Fruit fly (Drosophila melanogaster) whole organism, embryonic: ENCODE results near the gene CG31548.

Source experiments
- Ada2b ChIP-seq: fragments of 200-800 bp; sonication (Bioruptor generic); IDR thresholded peaks from 2 replicates; pipeline ENCODE4 v1.3.6; 2022; ENCODE audit warnings: missing biosample characterization, missing genetic modification characterization
- B-H2 ChIP-seq: fragments of 200-800 bp; sonication (Bioruptor generic); optimal IDR thresholded peaks from 2 replicates; lab custom pipeline; 2018; ENCODE audit warnings: missing biosample characterization, mild to moderate bottlenecking, missing genetic modification characterization
- CG10147 ChIP-seq: fragments of 200-800 bp; sonication (Bioruptor generic); optimal IDR thresholded peaks from 2 replicates; lab custom pipeline; 2019; ENCODE audit warnings: missing biosample characterization, mild to moderate bottlenecking, missing genetic modification characterization, moderate library complexity
- CG10979 ChIP-seq: fragments of 200-800 bp; sonication (Bioruptor generic); optimal IDR thresholded peaks from 2 replicates; lab custom pipeline; 2018; ENCODE audit warnings: missing biosample characterization, mild to moderate bottlenecking, missing genetic modification characterization, moderate library complexity
- CG11247 ChIP-seq: fragments of 200-800 bp; sonication (Bioruptor generic); IDR thresholded peaks from 2 replicates; pipeline ENCODE4 v1.3.6; 2022; ENCODE audit warnings: missing biosample characterization, missing genetic modification characterization
- CG11504 ChIP-seq: fragments of 200-800 bp; sonication (Bioruptor generic); optimal IDR thresholded peaks from 3 replicates; lab custom pipeline; 2019; ENCODE audit warnings: missing biosample characterization, mild to moderate bottlenecking, missing genetic modification characterization, moderate library complexity
- CG12071 ChIP-seq: fragments of 200-800 bp; sonication (Bioruptor generic); optimal IDR thresholded peaks from 3 replicates; lab custom pipeline; 2018; ENCODE audit warnings: missing biosample characterization, mild to moderate bottlenecking, missing genetic modification characterization
- CG12219 ChIP-seq: fragments of 200-800 bp; sonication (Bioruptor generic); optimal IDR thresholded peaks from 3 replicates; lab custom pipeline; 2018; ENCODE audit warnings: missing biosample characterization, mild to moderate bottlenecking, missing genetic modification characterization
- CG12391 ChIP-seq: fragments of 200-800 bp; sonication (Bioruptor generic); optimal IDR thresholded peaks from 3 replicates; lab custom pipeline; 2018; ENCODE audit warnings: missing biosample characterization, mild to moderate bottlenecking, missing genetic modification characterization, moderate library complexity
- CG12659 ChIP-seq: fragments of 200-800 bp; sonication (Bioruptor generic); optimal IDR thresholded peaks from 3 replicates; lab custom pipeline; 2017; ENCODE audit warnings: mild to moderate bottlenecking, missing biosample characterization, missing genetic modification reagents, missing genetic modification characterization
- CG13894 ChIP-seq: fragments of 200-800 bp; sonication (Bioruptor generic); optimal IDR thresholded peaks from 3 replicates; lab custom pipeline; 2018; ENCODE audit warnings: missing biosample characterization, mild to moderate bottlenecking, missing genetic modification characterization, moderate library complexity
- CG15011 ChIP-seq: fragments of 200-800 bp; sonication (Bioruptor generic); optimal IDR thresholded peaks from 3 replicates; lab custom pipeline; 2018; ENCODE audit warnings: missing biosample characterization, mild to moderate bottlenecking, missing genetic modification characterization
- CG17186 ChIP-seq: fragments of 200-800 bp; sonication (Bioruptor generic); optimal IDR thresholded peaks from 3 replicates; lab custom pipeline; 2017; ENCODE audit warnings: missing biosample characterization, missing genetic modification reagents, missing genetic modification characterization
- CG17568 ChIP-seq: fragments of 200-800 bp; sonication (Bioruptor generic); optimal IDR thresholded peaks from 2 replicates; lab custom pipeline; 2018; ENCODE audit warnings: missing biosample characterization, mild to moderate bottlenecking, missing genetic modification characterization, moderate library complexity
- CG31224 ChIP-seq: fragments of 200-800 bp; sonication (Bioruptor generic); IDR thresholded peaks from 2 replicates; pipeline ENCODE4 v1.3.6; 2022; ENCODE audit warnings: missing biosample characterization, missing genetic modification characterization
- CG32532 ChIP-seq: fragments of 200-800 bp; sonication (Bioruptor generic); IDR thresholded peaks from 2 replicates; pipeline ENCODE4 v1.3.6; 2022; ENCODE audit warnings: missing biosample characterization, missing genetic modification characterization
- CG32767 ChIP-seq: fragments of 200-800 bp; sonication (Bioruptor generic); IDR thresholded peaks from 2 replicates; pipeline ENCODE4 v1.3.6; 2022; ENCODE audit warnings: missing biosample characterization, missing genetic modification characterization
- CG4328 ChIP-seq: fragments of 200-800 bp; sonication (Bioruptor generic); optimal IDR thresholded peaks from 3 replicates; lab custom pipeline; 2017; ENCODE audit warnings: missing biosample characterization, missing genetic modification reagents, missing genetic modification characterization
- CG43689 ChIP-seq: fragments of 200-800 bp; sonication (Bioruptor generic); IDR thresholded peaks from 2 replicates; pipeline ENCODE4 v1.3.6; 2022; ENCODE audit warnings: missing biosample characterization, missing genetic modification characterization
- CG7357 ChIP-seq: fragments of 200-800 bp; sonication (Bioruptor generic); IDR thresholded peaks from 3 replicates; pipeline ENCODE4 v1.3.6; 2022; ENCODE audit warnings: missing biosample characterization, missing genetic modification characterization
- CG7786 ChIP-seq: fragments of 200-800 bp; sonication (Bioruptor generic); optimal IDR thresholded peaks from 2 replicates; lab custom pipeline; 2016; ENCODE audit warnings: missing biosample characterization, missing genetic modification characterization
- CG9876 ChIP-seq: fragments of 200-800 bp; sonication (Bioruptor generic); optimal IDR thresholded peaks from 2 replicates; lab custom pipeline; 2016; ENCODE audit warnings: missing biosample characterization, missing genetic modification characterization
- Chrac-16 ChIP-seq: fragments of 200-800 bp; sonication (Bioruptor generic); optimal IDR thresholded peaks from 3 replicates; lab custom pipeline; 2016; ENCODE audit warnings: missing biosample characterization, missing genetic modification characterization
- Fer3 ChIP-seq: fragments of 200-800 bp; sonication (Bioruptor generic); optimal IDR thresholded peaks from 2 replicates; lab custom pipeline; 2018; ENCODE audit warnings: missing biosample characterization, mild to moderate bottlenecking, missing genetic modification characterization, moderate library complexity
- Hey ChIP-seq: fragments of 200-800 bp; sonication (Bioruptor generic); optimal IDR thresholded peaks from 3 replicates; lab custom pipeline; 2018; ENCODE audit warnings: missing biosample characterization, mild to moderate bottlenecking, missing genetic modification characterization
- Hmx ChIP-seq: fragments of 200-800 bp; sonication (Bioruptor generic); optimal IDR thresholded peaks from 2 replicates; lab custom pipeline; 2016; ENCODE audit warnings: missing biosample characterization, missing genetic modification characterization
- MESR4 ChIP-seq: fragments of 200-800 bp; sonication (Bioruptor generic); optimal IDR thresholded peaks from 2 replicates; lab custom pipeline; 2018; ENCODE audit warnings: missing biosample characterization, mild to moderate bottlenecking, missing genetic modification characterization, moderate library complexity
- NfI ChIP-seq: fragments of 200-800 bp; sonication (Bioruptor generic); optimal IDR thresholded peaks from 3 replicates; lab custom pipeline; 2018; ENCODE audit warnings: missing biosample characterization, mild to moderate bottlenecking, missing genetic modification characterization, moderate library complexity
- Oli ChIP-seq: fragments of 200-800 bp; sonication (Bioruptor generic); optimal IDR thresholded peaks from 2 replicates; lab custom pipeline; 2018; ENCODE audit warnings: missing biosample characterization, mild to moderate bottlenecking, missing genetic modification characterization, moderate library complexity
- Opbp ChIP-seq: fragments of 200-800 bp; sonication (Bioruptor generic); IDR thresholded peaks from 3 replicates; pipeline ENCODE4 v1.3.6; 2022; ENCODE audit warnings: missing biosample characterization, missing genetic modification characterization; ENCODE audit not compliant: partially characterized antibody
- abd-A ChIP-seq: fragments of 200-800 bp; sonication (Bioruptor generic); optimal IDR thresholded peaks from 3 replicates; lab custom pipeline; 2019; ENCODE audit warnings: missing biosample characterization, mild to moderate bottlenecking, missing genetic modification characterization, moderate library complexity
- caup ChIP-seq: fragments of 200-800 bp; sonication (Bioruptor generic); optimal IDR thresholded peaks from 3 replicates; lab custom pipeline; 2017; ENCODE audit warnings: missing biosample characterization, mild to moderate bottlenecking, missing genetic modification characterization, moderate library complexity; ENCODE audit not compliant: severe bottlenecking
- crc ChIP-seq: fragments of 200-800 bp; sonication (Bioruptor generic); optimal IDR thresholded peaks from 2 replicates; lab custom pipeline; 2016; ENCODE audit warnings: missing biosample characterization, missing genetic modification characterization
- danr ChIP-seq: fragments of 200-800 bp; sonication (Bioruptor generic); IDR thresholded peaks from 2 replicates; pipeline ENCODE4 v1.3.6; 2022; ENCODE audit warnings: missing biosample characterization, missing genetic modification characterization
- gfzf ChIP-seq: fragments of 200-800 bp; sonication (Bioruptor generic); optimal IDR thresholded peaks from 2 replicates; lab custom pipeline; 2016; ENCODE audit warnings: missing biosample characterization, mild to moderate bottlenecking, missing genetic modification characterization, moderate library complexity
- ham ChIP-seq: fragments of 200-800 bp; sonication (Bioruptor generic); IDR thresholded peaks from 2 replicates; pipeline ENCODE4 v1.3.6; 2022; ENCODE audit warnings: missing biosample characterization, missing genetic modification characterization
- nerfin-2 ChIP-seq: fragments of 200-800 bp; sonication (Bioruptor generic); IDR thresholded peaks from 2 replicates; pipeline ENCODE4 v1.3.6; 2022; ENCODE audit warnings: missing biosample characterization, missing genetic modification characterization; ENCODE audit not compliant: partially characterized antibody
- odd ChIP-seq: fragments of 200-800 bp; sonication (Bioruptor generic); optimal IDR thresholded peaks from 2 replicates; lab custom pipeline; 2017; ENCODE audit warnings: missing biosample characterization, mild to moderate bottlenecking, missing genetic modification characterization
- p53 ChIP-seq: fragments of 200-800 bp; sonication (Bioruptor generic); optimal IDR thresholded peaks from 2 replicates; lab custom pipeline; 2016; ENCODE audit warnings: missing biosample characterization, missing genetic modification characterization
- pho ChIP-seq: fragments of 200-800 bp; sonication (Bioruptor generic); optimal IDR thresholded peaks from 2 replicates; lab custom pipeline; 2016; ENCODE audit warnings: missing biosample characterization, missing genetic modification characterization
- repo ChIP-seq: fragments of 200-800 bp; sonication (Bioruptor generic); optimal IDR thresholded peaks from 2 replicates; lab custom pipeline; 2016; ENCODE audit warnings: missing biosample characterization, missing genetic modification characterization
- ro ChIP-seq: fragments of 200-800 bp; sonication (Bioruptor generic); IDR thresholded peaks from 2 replicates; pipeline ENCODE4 v1.3.6; 2022; ENCODE audit warnings: missing biosample characterization, missing genetic modification characterization
- row ChIP-seq: fragments of 200-800 bp; sonication (Bioruptor generic); IDR thresholded peaks from 3 replicates; pipeline ENCODE4 v1.3.6; 2022; ENCODE audit warnings: missing biosample characterization, missing genetic modification characterization
- sc ChIP-seq, 3 experiments: fragments of >200 bp in 2 of 3; fragments of 200-800 bp in 1 of 3; sonication (Bioruptor generic) in 1 of 3; optimal IDR thresholded peaks; 2 replicates in 2 of 3; 3 replicates in 1 of 3; lab custom pipeline; 2017; ENCODE audit warnings: mild to moderate bottlenecking in 1 of 3, missing biosample characterization in 1 of 3, missing genetic modification characterization in 1 of 3, missing genetic modification reagents in 1 of 3
- sens-2 ChIP-seq: fragments of 200-800 bp; sonication (Bioruptor generic); IDR thresholded peaks from 2 replicates; pipeline ENCODE4 v1.3.6; 2022; ENCODE audit warnings: missing biosample characterization, missing genetic modification characterization
- slp2 ChIP-seq: fragments of 200-800 bp; sonication (Bioruptor generic); optimal IDR thresholded peaks from 2 replicates; lab custom pipeline; 2016; ENCODE audit warnings: missing biosample characterization, missing genetic modification characterization
- sug ChIP-seq: fragments of 200-800 bp; optimal IDR thresholded peaks from 2 replicates; lab custom pipeline; 2019; ENCODE audit warnings: missing biosample characterization, mild to moderate bottlenecking, missing genetic modification characterization, moderate library complexity
- trh ChIP-seq: fragments of 200-800 bp; sonication (Bioruptor generic); optimal IDR thresholded peaks from 2 replicates; lab custom pipeline; 2016; ENCODE audit warnings: missing biosample characterization, missing genetic modification characterization
- twi ChIP-seq: fragments of 200-800 bp; optimal IDR thresholded peaks from 2 replicates; lab custom pipeline; 2019; ENCODE audit warnings: missing biosample characterization, mild to moderate bottlenecking, missing genetic modification characterization, moderate library complexity
- wdn ChIP-seq: fragments of 200-800 bp; sonication (Bioruptor generic); IDR thresholded peaks from 2 replicates; pipeline ENCODE4 v1.3.6; 2022; ENCODE audit warnings: missing biosample characterization, missing genetic modification characterization
- zen ChIP-seq: fragments of 200-800 bp; sonication (Bioruptor generic); optimal IDR thresholded peaks from 3 replicates; lab custom pipeline; 2018; ENCODE audit warnings: missing biosample characterization, mild to moderate bottlenecking, missing genetic modification characterization, moderate library complexity

Gene CG31548

DNA sequence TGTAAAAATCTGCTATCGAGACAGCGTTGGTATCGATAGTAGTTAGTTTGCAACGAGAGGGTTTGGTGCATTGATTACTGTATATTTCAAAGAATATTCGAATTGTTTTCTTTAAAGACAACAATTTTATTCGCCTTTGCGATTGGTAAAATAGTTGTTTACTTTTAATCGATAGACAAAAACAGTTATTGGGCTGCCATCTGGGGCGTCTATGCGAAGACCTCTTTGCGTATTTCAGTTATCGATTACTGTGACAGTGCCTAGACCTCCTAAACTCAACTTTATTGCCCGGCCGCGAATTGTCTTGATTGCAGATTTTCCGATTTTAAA lies 23.6 kb downstream of the CG31548 start, which contains the start of gene Atu (continued):
- no peak for TF ChIP-seq Hmx (GFP tag; lab: Kevin White, UChicago)
- no peak for TF ChIP-seq ro (GFP tag; lab: Robert Waterston, UW)
- peak; percentile 38 for TF ChIP-seq pho
- TF ChIP-seq Opbp (GFP tag; lab: Robert Waterston, UW) = peak; percentile 91
- no peak for TF ChIP-seq CG12071
- no peak for TF ChIP-seq ham (GFP tag; lab: Robert Waterston, UW)
- no peak for TF ChIP-seq wdn (GFP tag; lab: Robert Waterston, UW)
- TF ChIP-seq Fer3 = peak; percentile 29
- TF ChIP-seq nerfin-2 (GFP tag; lab: Robert Waterston, UW) = peak; percentile 85
- TF ChIP-seq CG32767 (GFP tag; lab: Robert Waterston, UW) = no peak
- no peak for TF ChIP-seq p53 (GFP tag; lab: Kevin White, UChicago)
- TF ChIP-seq abd-A (tag; lab: Kevin White, UChicago) = no peak
- no peak for TF ChIP-seq CG12219 (GFP tag; lab: Kevin White, UChicago)
- TF ChIP-seq CG4328 (GFP tag; lab: Kevin White, UChicago) = peak; percentile 18
- TF ChIP-seq twi (tag; lab: Kevin White, UChicago) = peak; percentile 31
- TF ChIP-seq gfzf (GFP tag; lab: Kevin White, UChicago) = peak; percentile 27
- peak; percentile 17 for TF ChIP-seq CG13894
- no peak for TF ChIP-seq repo (GFP tag; lab: Kevin White, UChicago)
- TF ChIP-seq CG15011 (GFP tag; lab: Kevin White, UChicago) = no peak
- TF ChIP-seq NfI (GFP tag; lab: Kevin White, UChicago) = peak; percentile 27
- TF ChIP-seq sc (optimal IDR thresholded peaks at IDR 0.05; lab: Kevin White, UChicago) = no peak
- no peak for TF ChIP-seq sc (GFP tag; optimal IDR thresholded peaks at IDR 0.05; lab: Kevin White, UChicago)
- peak; percentile 32 for TF ChIP-seq CG10979 (tag; lab: Kevin White, UChicago)
- TF ChIP-seq sug = peak; percentile 64
- TF ChIP-seq sens-2 = no peak
- peak; percentile 28 for TF ChIP-seq Chrac-16 (GFP tag; lab: Kevin White, UChicago)
- no peak for TF ChIP-seq CG11504
- TF ChIP-seq Oli = no peak
- no peak for TF ChIP-seq CG32532
- TF ChIP-seq B-H2 (GFP tag; lab: Kevin White, UChicago) = peak; percentile 5
- TF ChIP-seq CG12659 (GFP tag; lab: Kevin White, UChicago) = peak; percentile 74
- peak; percentile 24 for TF ChIP-seq MESR4 (GFP tag; lab: Kevin White, UChicago)
- TF ChIP-seq CG11247 = no peak
- no peak for TF ChIP-seq CG7357
- TF ChIP-seq Ada2b (GFP tag; lab: Robert Waterston, UW) = no peak
- TF ChIP-seq CG17568 = no peak
- no peak for TF ChIP-seq slp2
- peak; percentile 57 for TF ChIP-seq CG17186 (GFP tag; lab: Kevin White, UChicago)
- no peak for TF ChIP-seq odd (GFP tag; lab: Kevin White, UChicago)
- TF ChIP-seq Hey (tag; lab: Kevin White, UChicago) = no peak
- TF ChIP-seq CG43689 (GFP tag; lab: Robert Waterston, UW) = no peak
- TF ChIP-seq CG31224 (GFP tag; lab: Robert Waterston, UW) = no peak
- TF ChIP-seq CG12391 (tag; lab: Kevin White, UChicago) = peak; percentile 56
- TF ChIP-seq row = peak; percentile 62
- TF ChIP-seq crc (GFP tag; lab: Kevin White, UChicago) = no peak
- TF ChIP-seq CG10147 (GFP tag; lab: Kevin White, UChicago) = peak; percentile 38
- no peak for TF ChIP-seq danr
- TF ChIP-seq trh (GFP tag; lab: Kevin White, UChicago) = no peak
- peak; percentile 26 for TF ChIP-seq zen (tag; lab: Kevin White, UChicago)
- peak; percentile 55 for TF ChIP-seq CG7786
- TF ChIP-seq caup = no peak
- no peak for TF ChIP-seq CG9876 (GFP tag; lab: Kevin White, UChicago)
